Fruit fly (Drosophila melanogaster): ENCODE measurements around the gene Desi.

DNA sequence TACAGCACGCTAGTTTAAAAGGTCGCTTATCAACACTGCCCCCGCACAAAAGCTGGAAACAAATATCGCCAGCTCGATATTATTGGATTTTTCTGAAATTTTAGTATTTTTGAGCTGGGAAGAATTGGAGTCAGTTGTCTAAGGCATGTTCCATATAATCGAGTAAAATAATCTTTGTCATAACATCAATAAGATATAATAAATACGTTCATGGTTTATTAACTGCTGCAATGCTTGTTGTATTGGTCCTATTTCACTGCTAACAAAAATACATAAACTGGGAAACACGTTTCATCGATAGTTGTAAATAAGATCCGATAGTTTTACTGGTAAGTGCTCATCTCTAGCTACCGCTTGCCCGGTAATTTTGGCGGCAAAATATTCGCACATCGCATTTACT is 8.8 kb downstream of the Desi start, which contains the start of the genes Art1 and Mcm5:
- no peak for TF ChIP-seq Dif (GFP tag; optimal IDR thresholded peaks at IDR 0.05; ENCODE audit: partially characterized antibody)
- TF ChIP-seq OdsH (GFP tag; optimal IDR thresholded peaks at IDR 0.05): peak; percentile 35
- TF ChIP-seq Myc (optimal IDR thresholded peaks at IDR 0.05): peak; percentile 62
- TF ChIP-seq psq (GFP tag; optimal IDR thresholded peaks at IDR 0.05): peak; percentile 41
- peak; percentile 64 for TF ChIP-seq fru (GFP tag; optimal IDR thresholded peaks at IDR 0.05)
- no peak for TF ChIP-seq Sp1 (GFP tag; optimal IDR thresholded peaks at IDR 0.05)
- no peak for TF ChIP-seq dl (GFP tag; optimal IDR thresholded peaks at IDR 0.05; ENCODE audit: insufficient read depth in 1 of 2, partially characterized antibody in 2 of 2)
- TF ChIP-seq dsf (GFP tag; optimal IDR thresholded peaks at IDR 0.05; ENCODE audit: borderline replicate concordance): peak; percentile 24
- TF ChIP-seq Hr78 (GFP tag; optimal IDR thresholded peaks at IDR 0.05): no peak

All from whole organism, wandering third instar larva.